Fruit fly (Drosophila melanogaster) whole organism, embryonic: ENCODE measurements around the gene Npc2a.

Experiments used
- CG10209 ChIP-seq: fragments of 200-800 bp; sonication (Bioruptor generic); optimal IDR thresholded peaks from 3 replicates; lab custom pipeline; 2017; ENCODE audit warnings: missing biosample characterization, mild to moderate bottlenecking, missing genetic modification characterization, missing genetic modification reagents
- CG11085 ChIP-seq: fragments of 200-800 bp; sonication (Bioruptor generic); IDR thresholded peaks from 2 replicates; pipeline ENCODE4 v1.3.6; 2022; ENCODE audit warnings: missing biosample characterization, missing genetic modification characterization
- CG11456 ChIP-seq: fragments of 200-800 bp; sonication (Bioruptor generic); IDR thresholded peaks from 3 replicates; pipeline ENCODE4 v1.3.6; 2022; ENCODE audit warnings: missing biosample characterization, missing genetic modification characterization
- CG12391 ChIP-seq: fragments of 200-800 bp; sonication (Bioruptor generic); optimal IDR thresholded peaks from 3 replicates; lab custom pipeline; 2018; ENCODE audit warnings: missing biosample characterization, mild to moderate bottlenecking, missing genetic modification characterization, moderate library complexity
- CG13624 ChIP-seq: fragments of 200-800 bp; sonication (Bioruptor generic); optimal IDR thresholded peaks from 2 replicates; lab custom pipeline; 2016; ENCODE audit warnings: missing biosample characterization, missing genetic modification characterization
- CG14965 ChIP-seq: fragments of 200-800 bp; sonication (Bioruptor generic); optimal IDR thresholded peaks from 2 replicates; lab custom pipeline; 2016; ENCODE audit warnings: missing biosample characterization, missing genetic modification characterization, borderline replicate concordance
- CG15011 ChIP-seq: fragments of 200-800 bp; sonication (Bioruptor generic); optimal IDR thresholded peaks from 3 replicates; lab custom pipeline; 2018; ENCODE audit warnings: missing biosample characterization, mild to moderate bottlenecking, missing genetic modification characterization
- CG16815 ChIP-seq: fragments of 200-800 bp; sonication (Bioruptor generic); optimal IDR thresholded peaks from 3 replicates; lab custom pipeline; 2017; ENCODE audit warnings: missing biosample characterization, mild to moderate bottlenecking, missing genetic modification characterization
- CG17359 ChIP-seq: fragments of 200-800 bp; sonication (Bioruptor generic); optimal IDR thresholded peaks from 3 replicates; lab custom pipeline; 2018; ENCODE audit warnings: missing biosample characterization, mild to moderate bottlenecking, missing genetic modification characterization, moderate library complexity
- CG17912 ChIP-seq: fragments of 200-800 bp; sonication (Bioruptor generic); optimal IDR thresholded peaks from 2 replicates; lab custom pipeline; 2018; ENCODE audit warnings: missing biosample characterization, mild to moderate bottlenecking, missing genetic modification characterization
- CG18619 ChIP-seq: fragments of 200-800 bp; sonication (Bioruptor generic); optimal IDR thresholded peaks from 3 replicates; lab custom pipeline; 2017; ENCODE audit warnings: missing biosample characterization, mild to moderate bottlenecking, missing genetic modification characterization
- CG2120 ChIP-seq: fragments of 200-800 bp; sonication (Bioruptor generic); optimal IDR thresholded peaks from 3 replicates; lab custom pipeline; 2016; ENCODE audit warnings: missing biosample characterization, missing genetic modification characterization
- CG33213 ChIP-seq: fragments of 200-800 bp; sonication (Bioruptor generic); optimal IDR thresholded peaks from 3 replicates; lab custom pipeline; 2016; ENCODE audit warnings: missing biosample characterization, missing genetic modification characterization
- CG3407 ChIP-seq: fragments of 200-800 bp; sonication (Bioruptor generic); optimal IDR thresholded peaks from 2 replicates; lab custom pipeline; 2018; ENCODE audit warnings: missing biosample characterization, mild to moderate bottlenecking, missing genetic modification characterization
- CG6654 ChIP-seq: fragments of 200-800 bp; sonication (Bioruptor generic); optimal IDR thresholded peaks from 2 replicates; lab custom pipeline; 2017; ENCODE audit warnings: missing biosample characterization, mild to moderate bottlenecking, missing genetic modification characterization
- CG7786 ChIP-seq: fragments of 200-800 bp; sonication (Bioruptor generic); optimal IDR thresholded peaks from 2 replicates; lab custom pipeline; 2016; ENCODE audit warnings: missing biosample characterization, missing genetic modification characterization
- CG8388 ChIP-seq: fragments of 200-800 bp; sonication (Bioruptor generic); optimal IDR thresholded peaks from 2 replicates; lab custom pipeline; 2019; ENCODE audit warnings: missing biosample characterization, mild to moderate bottlenecking, missing genetic modification characterization, moderate library complexity
- CG9817 ChIP-seq: fragments of 200-800 bp; sonication (Bioruptor generic); optimal IDR thresholded peaks from 2 replicates; lab custom pipeline; 2018; ENCODE audit warnings: missing biosample characterization, mild to moderate bottlenecking, missing genetic modification characterization, moderate library complexity
- CG9932 ChIP-seq: fragments of 200-800 bp; sonication (Bioruptor generic); IDR thresholded peaks from 2 replicates; pipeline ENCODE4 v1.3.6; 2022; ENCODE audit warnings: missing biosample characterization, missing genetic modification characterization
- D19A ChIP-seq: fragments of 200-800 bp; optimal IDR thresholded peaks from 3 replicates; lab custom pipeline; 2019; ENCODE audit warnings: missing biosample characterization, mild to moderate bottlenecking, missing genetic modification characterization, moderate library complexity
- E2f2 ChIP-seq: fragments of 200-800 bp; sonication (Bioruptor generic); IDR thresholded peaks from 2 replicates; pipeline ENCODE4 v1.3.6; 2022; ENCODE audit warnings: missing biosample characterization, missing genetic modification characterization
- ERR ChIP-seq: fragments of 200-800 bp; sonication (Bioruptor generic); optimal IDR thresholded peaks from 2 replicates; lab custom pipeline; 2016; ENCODE audit warnings: missing biosample characterization, missing genetic modification characterization
- Ets65A ChIP-seq: fragments of 200-800 bp; sonication (Bioruptor generic); peaks from one replicate; lab custom pipeline; 2016; ENCODE audit warnings: missing biosample characterization, missing genetic modification characterization
- Fer2 ChIP-seq: fragments of 200-800 bp; sonication (Bioruptor generic); optimal IDR thresholded peaks from 2 replicates; lab custom pipeline; 2018; ENCODE audit warnings: missing biosample characterization, mild to moderate bottlenecking, missing genetic modification characterization, moderate library complexity
- H15 ChIP-seq: fragments of 200-800 bp; sonication (Bioruptor generic); IDR thresholded peaks from 3 replicates; pipeline ENCODE4 v1.3.6; 2022; ENCODE audit warnings: missing biosample characterization, missing genetic modification characterization
- HLH4C ChIP-seq: fragments of 200-800 bp; sonication (Bioruptor generic); IDR thresholded peaks from 3 replicates; pipeline ENCODE4 v1.3.6; 2022; ENCODE audit warnings: missing biosample characterization, missing genetic modification characterization; ENCODE audit not compliant: partially characterized antibody
- HmgD ChIP-seq: fragments of 200-800 bp; sonication (Bioruptor generic); optimal IDR thresholded peaks from 3 replicates; lab custom pipeline; 2016; ENCODE audit warnings: missing biosample characterization, missing genetic modification characterization
- HmgZ ChIP-seq: fragments of 200-800 bp; sonication (Bioruptor generic); optimal IDR thresholded peaks from 2 replicates; lab custom pipeline; 2018; ENCODE audit warnings: missing biosample characterization, mild to moderate bottlenecking, missing genetic modification characterization
- Hmx ChIP-seq: fragments of 200-800 bp; sonication (Bioruptor generic); optimal IDR thresholded peaks from 2 replicates; lab custom pipeline; 2016; ENCODE audit warnings: missing biosample characterization, missing genetic modification characterization
- Oli ChIP-seq: fragments of 200-800 bp; sonication (Bioruptor generic); optimal IDR thresholded peaks from 2 replicates; lab custom pipeline; 2018; ENCODE audit warnings: missing biosample characterization, mild to moderate bottlenecking, missing genetic modification characterization, moderate library complexity
- PHDP ChIP-seq: fragments of 200-800 bp; sonication (Bioruptor generic); optimal IDR thresholded peaks from 3 replicates; lab custom pipeline; 2018; ENCODE audit warnings: missing biosample characterization, mild to moderate bottlenecking, missing genetic modification characterization, moderate library complexity
- Sry-β ChIP-seq: fragments of 200-800 bp; sonication (Bioruptor generic); optimal IDR thresholded peaks from 2 replicates; lab custom pipeline; 2018; ENCODE audit warnings: missing biosample characterization, mild to moderate bottlenecking, missing genetic modification characterization, moderate library complexity
- Trl ChIP-seq, 3 experiments: fragments of >200 bp in 2 of 3; fragments of 200-800 bp in 1 of 3; sonication (Bioruptor generic) in 1 of 3; optimal IDR thresholded peaks; 2 replicates in 1 of 3; 3 replicates in 2 of 3; lab custom pipeline; 2016 to 2017; ENCODE audit warnings: missing biosample characterization in 1 of 3, missing genetic modification characterization in 1 of 3
- Usf ChIP-seq: fragments of 200-800 bp; sonication (Bioruptor generic); optimal IDR thresholded peaks from 2 replicates; lab custom pipeline; 2017; ENCODE audit warnings: missing genotype, missing biosample characterization, missing genetic modification characterization
- bbx ChIP-seq: fragments of 200-800 bp; sonication (Bioruptor generic); IDR thresholded peaks from 2 replicates; pipeline ENCODE4 v1.3.6; 2022; ENCODE audit warnings: missing biosample characterization, missing genetic modification characterization; ENCODE audit not compliant: partially characterized antibody
- bcd ChIP-seq: fragments of 200-800 bp; sonication (Bioruptor generic); optimal IDR thresholded peaks from 2 replicates; lab custom pipeline; 2017; ENCODE audit warnings: missing biosample characterization, mild to moderate bottlenecking, missing genetic modification characterization
- ci ChIP-seq: fragments of 200-800 bp; sonication (Bioruptor generic); IDR thresholded peaks from 3 replicates; pipeline ENCODE4 v1.3.6; 2022; ENCODE audit warnings: missing biosample characterization, missing genetic modification characterization
- fru ChIP-seq: fragments of >200 bp; optimal IDR thresholded peaks from 2 replicates; lab custom pipeline; 2017
- h ChIP-seq: fragments of >200 bp; optimal IDR thresholded peaks from 2 replicates; lab custom pipeline; 2017
- jumu ChIP-seq: fragments of 200-800 bp; sonication (Bioruptor generic); optimal IDR thresholded peaks from 3 replicates; lab custom pipeline; 2016; ENCODE audit warnings: missing biosample characterization, missing genetic modification characterization
- lmd ChIP-seq: fragments of 200-800 bp; sonication (Bioruptor generic); IDR thresholded peaks from 2 replicates; pipeline ENCODE4 v1.3.6; 2022; ENCODE audit warnings: missing biosample characterization, missing genetic modification characterization
- mam ChIP-seq: fragments of 200-800 bp; sonication (Bioruptor generic); optimal IDR thresholded peaks from 3 replicates; lab custom pipeline; 2016; ENCODE audit warnings: missing biosample characterization, missing genetic modification characterization
- pho ChIP-seq: fragments of 200-800 bp; sonication (Bioruptor generic); optimal IDR thresholded peaks from 2 replicates; lab custom pipeline; 2016; ENCODE audit warnings: missing biosample characterization, missing genetic modification characterization
- schlank ChIP-seq: fragments of 200-800 bp; sonication (Bioruptor generic); optimal IDR thresholded peaks from 2 replicates; lab custom pipeline; 2018; ENCODE audit warnings: missing biosample characterization, mild to moderate bottlenecking, missing genetic modification characterization
- seq ChIP-seq: fragments of 200-800 bp; sonication (Bioruptor generic); IDR thresholded peaks from 2 replicates; pipeline ENCODE4 v1.3.6; 2022; ENCODE audit warnings: missing biosample characterization, missing genetic modification characterization
- tll ChIP-seq, 2 experiments: fragments of 200-800 bp in 1 of 2; fragments of >200 bp in 1 of 2; sonication (Bioruptor generic) in 1 of 2; optimal IDR thresholded peaks; 2 replicates each; lab custom pipeline; 2017 to 2019; ENCODE audit warnings: missing biosample characterization in 2 of 2, missing genetic modification characterization in 2 of 2, mild to moderate bottlenecking in 1 of 2, moderate library complexity in 1 of 2
- zfh1 ChIP-seq: fragments of 200-800 bp; sonication (Bioruptor generic); IDR thresholded peaks from 3 replicates; pipeline ENCODE4 v1.3.6; 2022; ENCODE audit warnings: missing biosample characterization, missing genetic modification characterization
- zfh2 ChIP-seq: fragments of 200-800 bp; sonication (Bioruptor generic); optimal IDR thresholded peaks from 2 replicates; lab custom pipeline; 2016; ENCODE audit warnings: missing biosample characterization, missing genetic modification characterization

Npc2a gene

dm6 chr2L:1986343-1987280 lies 1.5 kb upstream of the Npc2a start (continued):
- peak; percentile 25 for TF ChIP-seq jumu
- peak; percentile 59 for TF ChIP-seq bcd (GFP tag; lab: Kevin White, UChicago)
- TF ChIP-seq Ets65A (GFP tag; lab: Kevin White, UChicago): peak; percentile 72
- no peak for TF ChIP-seq bbx (GFP tag; lab: Robert Waterston, UW)
- TF ChIP-seq E2f2 (GFP tag; lab: Robert Waterston, UW): peak; percentile 20; the same call in 1 of the 2 replicates
- TF ChIP-seq Oli: peak; percentile 64
- peak; percentile 79 for TF ChIP-seq CG2120
- no peak for TF ChIP-seq CG14965 (GFP tag; lab: Kevin White, UChicago)
- peak; percentile 38 for TF ChIP-seq CG10209 (GFP tag; lab: Kevin White, UChicago)
- no peak for TF ChIP-seq Sry-β
- TF ChIP-seq CG13624: peak; percentile 45
- 0 out of 2 replicates have a peak, but pooled peaks have one; percentile 30 for TF ChIP-seq seq (GFP tag; lab: Robert Waterston, UW)
- TF ChIP-seq PHDP (tag; lab: Kevin White, UChicago): peak; percentile 36
- no peak for TF ChIP-seq HLH4C (GFP tag; lab: Robert Waterston, UW)
- no peak for TF ChIP-seq h (lab: Kevin White, UChicago)
- TF ChIP-seq CG17359 (tag; lab: Kevin White, UChicago): peak; percentile 37
- no peak for TF ChIP-seq CG3407
- peak; percentile 76 for TF ChIP-seq ERR
- peak; percentile 4 for TF ChIP-seq CG16815 (GFP tag; lab: Kevin White, UChicago)
- peak; percentile 46 for TF ChIP-seq CG9817
- TF ChIP-seq CG9932 (GFP tag; lab: Robert Waterston, UW): peak; percentile 75
- no peak for TF ChIP-seq schlank (tag; lab: Kevin White, UChicago)
- no peak for TF ChIP-seq HmgD
- TF ChIP-seq zfh1: peak; percentile 47; the same call in 1 of the 3 replicates
- TF ChIP-seq lmd (GFP tag; lab: Robert Waterston, UW): peak; percentile 61; the same call in 1 of the 2 replicates
- peak; percentile 75; the same call in 2 of the 3 replicates for TF ChIP-seq CG11456 (GFP tag; lab: Robert Waterston, UW)
- TF ChIP-seq mam (GFP tag; lab: Kevin White, UChicago): peak; percentile 42
- TF ChIP-seq pho (GFP tag; lab: Kevin White, UChicago): peak; percentile 48
- peak; percentile 28 for TF ChIP-seq CG7786 (GFP tag; lab: Kevin White, UChicago)
- TF ChIP-seq CG12391 (tag; lab: Kevin White, UChicago): peak; percentile 56
- TF ChIP-seq fru: no peak
- TF ChIP-seq HmgZ (tag; lab: Kevin White, UChicago): peak; percentile 37
- TF ChIP-seq CG11085 (GFP tag; lab: Robert Waterston, UW): peak; percentile 49; the same call in 1 of the 2 replicates
- TF ChIP-seq CG15011 (GFP tag; lab: Kevin White, UChicago): no peak
- TF ChIP-seq CG8388 (GFP tag; lab: Kevin White, UChicago): no peak
- 0 out of 3 replicates have a peak, but pooled peaks have one; percentile 38 for TF ChIP-seq ci (GFP tag; lab: Robert Waterston, UW)
- no peak for TF ChIP-seq Usf (GFP tag; lab: Kevin White, UChicago)
- no peak for TF ChIP-seq CG17912 (GFP tag; lab: Kevin White, UChicago)
- TF ChIP-seq CG33213 (GFP tag; lab: Kevin White, UChicago): peak; percentile 14
- peak; percentile 66 for TF ChIP-seq CG18619
- TF ChIP-seq Trl (optimal IDR thresholded peaks at IDR 0.05; lab: Kevin White, UChicago): no peak
- peak; percentile 62 for TF ChIP-seq Trl (GFP tag; optimal IDR thresholded peaks at IDR 0.05; lab: Kevin White, UChicago)
- TF ChIP-seq tll (GFP tag; optimal IDR thresholded peaks at IDR 0.05; lab: Kevin White, UChicago): no peak
- TF ChIP-seq zfh2 (GFP tag; lab: Kevin White, UChicago): peak; percentile 77
- TF ChIP-seq D19A: peak; percentile 42
- TF ChIP-seq CG6654 (GFP tag; lab: Kevin White, UChicago): peak; percentile 23
- TF ChIP-seq H15: peak; percentile 59; the same call in 1 of the 3 replicates
- TF ChIP-seq Hmx (GFP tag; lab: Kevin White, UChicago): peak; percentile 47
- peak; percentile 25 for TF ChIP-seq Fer2 (tag; lab: Kevin White, UChicago)
